Fruit fly (Drosophila melanogaster) whole organism, pupa: ENCODE data around the gene Pex11c.

ENCODE experiments used
- CG13204 ChIP-seq: fragments of 200-800 bp; sonication (Bioruptor generic); optimal IDR thresholded peaks from 2 replicates; lab custom pipeline; 2018; ENCODE audit warnings: missing biosample characterization, mild to moderate bottlenecking, missing genetic modification characterization, moderate library complexity
- CG15710 ChIP-seq: fragments of 200-800 bp; sonication (Bioruptor generic); optimal IDR thresholded peaks from 2 replicates; lab custom pipeline; 2018; ENCODE audit warnings: missing biosample characterization, mild to moderate bottlenecking, missing genetic modification characterization, moderate library complexity
- CG32121 ChIP-seq: fragments of 200-800 bp; sonication (Bioruptor generic); IDR thresholded peaks from 2 replicates; pipeline ENCODE4 v1.3.6; 2022; ENCODE audit warnings: missing biosample characterization, missing genetic modification characterization
- CG34367 ChIP-seq: fragments of 200-800 bp; sonication (Bioruptor generic); optimal IDR thresholded peaks from 2 replicates; lab custom pipeline; 2018; ENCODE audit warnings: missing biosample characterization, mild to moderate bottlenecking, missing genetic modification characterization
- CG4496 ChIP-seq: fragments of 200-800 bp; sonication (Bioruptor generic); IDR thresholded peaks from 3 replicates; pipeline ENCODE4 v1.3.6; 2022; ENCODE audit warnings: missing biosample characterization, missing genetic modification characterization
- CG9948 ChIP-seq: fragments of 200-800 bp; sonication (Bioruptor generic); optimal IDR thresholded peaks from 2 replicates; lab custom pipeline; 2018; ENCODE audit warnings: missing biosample characterization, mild to moderate bottlenecking, missing genetic modification characterization, moderate library complexity
- EcR ChIP-seq: fragments of 200-800 bp; sonication (Bioruptor generic); optimal IDR thresholded peaks from 3 replicates; lab custom pipeline; 2019; ENCODE audit warnings: missing biosample characterization, missing genetic modification characterization, mild to moderate bottlenecking, moderate library complexity, missing genetic modification reagents
- Snoo ChIP-seq: fragments of 200-800 bp; sonication (Bioruptor generic); optimal IDR thresholded peaks from 3 replicates; lab custom pipeline; 2017; ENCODE audit warnings: missing biosample characterization, mild to moderate bottlenecking, missing genetic modification characterization, inconsistent platforms
- gl ChIP-seq: fragments of 200-800 bp; sonication (Bioruptor generic); optimal IDR thresholded peaks from 2 replicates; lab custom pipeline; 2018; ENCODE audit warnings: missing biosample characterization, mild to moderate bottlenecking, missing genetic modification characterization

- TF ChIP-seq CG4496 (GFP tag; lab: Robert Waterston, UW) (no peak), CG13204 (GFP tag; lab: Kevin White, UChicago) (no peak), CG15710 (tag; lab: Kevin White, UChicago) (no peak), CG34367 (no peak), EcR (GFP tag; lab: Kevin White, UChicago) (peak; percentile 66), CG32121 (no peak), CG9948 (tag; lab: Kevin White, UChicago) (no peak), Snoo (tag; lab: Kevin White, UChicago) (no peak), gl (no peak)
These were observed 26.1 kb downstream of the Pex11c start for dm6 chr3R:23284256-23284655.
